Fruit fly (Drosophila melanogaster): ENCODE data around the gene r.

DNA sequence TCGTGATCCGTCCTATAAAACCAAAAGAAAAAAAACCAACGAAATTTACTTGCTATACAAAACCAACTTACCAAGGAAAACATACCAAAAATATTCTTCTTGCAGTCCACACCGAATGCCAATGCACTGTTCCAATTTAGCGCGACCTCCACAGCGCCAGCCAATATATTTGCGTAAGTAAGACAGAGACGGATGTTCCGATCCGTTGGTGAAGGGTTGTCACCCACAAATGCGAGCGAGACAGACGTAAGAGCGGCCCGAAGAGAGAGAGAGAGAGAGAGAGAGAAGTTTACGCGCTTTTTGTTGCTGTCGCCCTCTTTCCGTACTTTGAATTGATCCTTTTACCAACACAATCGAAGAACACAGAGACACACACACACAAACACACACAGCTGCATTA lies 47.3 kb upstream of the r start:
- TF ChIP-seq CG9139 (GFP tag; optimal IDR thresholded peaks at IDR 0.05) = no peak
- no peak for TF ChIP-seq svp (GFP tag)
- no peak for TF ChIP-seq esn (GFP tag; optimal IDR thresholded peaks at IDR 0.05)
- TF ChIP-seq net (GFP tag; optimal IDR thresholded peaks at IDR 0.05) = no peak
- TF ChIP-seq CG34406 (GFP tag; optimal IDR thresholded peaks at IDR 0.05) = no peak
- TF ChIP-seq topi (GFP tag; optimal IDR thresholded peaks at IDR 0.05) = no peak
- TF ChIP-seq Lpt (GFP tag; optimal IDR thresholded peaks at IDR 0.05) = no peak
